Fruit fly (Drosophila melanogaster) whole organism, prepupa: ENCODE results near the gene APP-BP1.

Experiments
- Blimp-1 ChIP-seq: fragments of 200-800 bp; sonication (Bioruptor generic); optimal IDR thresholded peaks from 3 replicates; lab custom pipeline; 2017; ENCODE audit warnings: missing biosample characterization, missing genetic modification characterization, mild to moderate bottlenecking, moderate library complexity, missing genetic modification reagents
- CG10631 ChIP-seq: fragments of 200-800 bp; sonication (Bioruptor generic); optimal IDR thresholded peaks from 2 replicates; lab custom pipeline; 2016; ENCODE audit warnings: missing biosample characterization, missing genetic modification characterization
- CG10669 ChIP-seq: fragments of 200-800 bp; sonication (Bioruptor generic); optimal IDR thresholded peaks from 3 replicates; lab custom pipeline; 2018; ENCODE audit warnings: missing biosample characterization, mild to moderate bottlenecking, missing genetic modification characterization, moderate library complexity
- CG11294 ChIP-seq: fragments of 200-800 bp; sonication (Bioruptor generic); IDR thresholded peaks from 2 replicates; pipeline ENCODE4 v1.3.6; 2022; ENCODE audit warnings: missing biosample characterization, missing genetic modification characterization
- CG11762 ChIP-seq: fragments of 200-800 bp; sonication (Bioruptor generic); optimal IDR thresholded peaks from 3 replicates; lab custom pipeline; 2016; ENCODE audit warnings: missing biosample characterization, missing genetic modification characterization; ENCODE audit not compliant: insufficient read depth
- CG15336 ChIP-seq: fragments of 200-800 bp; sonication (Bioruptor generic); IDR thresholded peaks from 2 replicates; pipeline ENCODE4 v1.3.6; 2022; ENCODE audit warnings: missing biosample characterization, missing genetic modification characterization
- CG16779 ChIP-seq: fragments of 200-800 bp; sonication (Bioruptor generic); optimal IDR thresholded peaks from 3 replicates; lab custom pipeline; 2017; ENCODE audit warnings: missing biosample characterization, mild to moderate bottlenecking, missing genetic modification characterization
- CG3032 ChIP-seq: fragments of 200-800 bp; optimal IDR thresholded peaks from 2 replicates; lab custom pipeline; 2019; ENCODE audit warnings: missing biosample characterization, mild to moderate bottlenecking, missing genetic modification characterization, moderate library complexity
- CG31627 ChIP-seq: fragments of 200-800 bp; sonication (Bioruptor generic); optimal IDR thresholded peaks from 3 replicates; lab custom pipeline; 2016; ENCODE audit warnings: missing biosample characterization, missing genetic modification characterization
- CG34406 ChIP-seq: fragments of 200-800 bp; sonication (Bioruptor generic); optimal IDR thresholded peaks from 3 replicates; lab custom pipeline; 2016; ENCODE audit warnings: missing biosample characterization, missing genetic modification characterization
- CG4318 ChIP-seq: fragments of 200-800 bp; sonication (Bioruptor generic); optimal IDR thresholded peaks from 3 replicates; lab custom pipeline; 2017; ENCODE audit warnings: missing biosample characterization, mild to moderate bottlenecking, missing genetic modification characterization
- CG6792 ChIP-seq: fragments of 200-800 bp; sonication (Bioruptor generic); optimal IDR thresholded peaks from 3 replicates; lab custom pipeline; 2016; ENCODE audit warnings: missing biosample characterization, missing genetic modification characterization
- CG6854 ChIP-seq: fragments of 200-800 bp; sonication (Bioruptor generic); optimal IDR thresholded peaks from 2 replicates; lab custom pipeline; 2017; ENCODE audit warnings: missing biosample characterization, mild to moderate bottlenecking, missing genetic modification characterization
- CG7368 ChIP-seq: fragments of 200-800 bp; sonication (Bioruptor generic); optimal IDR thresholded peaks from 3 replicates; lab custom pipeline; 2016; ENCODE audit warnings: missing biosample characterization, missing genetic modification characterization
- CG8119 ChIP-seq: fragments of 200-800 bp; sonication (Bioruptor generic); IDR thresholded peaks from 3 replicates; pipeline ENCODE4 v1.3.6; 2022; ENCODE audit warnings: missing biosample characterization, missing genetic modification characterization
- CG8319 ChIP-seq: fragments of 200-800 bp; sonication (Bioruptor generic); optimal IDR thresholded peaks from 3 replicates; lab custom pipeline; 2016; ENCODE audit warnings: missing biosample characterization, missing genetic modification characterization
- CG8632 ChIP-seq: fragments of 200-800 bp; sonication (Bioruptor generic); optimal IDR thresholded peaks from 3 replicates; lab custom pipeline; 2016; ENCODE audit warnings: missing biosample characterization, missing genetic modification characterization
- CG9139 ChIP-seq: fragments of 200-800 bp; sonication (Bioruptor generic); optimal IDR thresholded peaks from 3 replicates; lab custom pipeline; 2017; ENCODE audit warnings: missing biosample characterization, mild to moderate bottlenecking, missing genetic modification characterization
- Eip75B ChIP-seq: fragments of 200-800 bp; sonication (Bioruptor generic); optimal IDR thresholded peaks from 3 replicates; lab custom pipeline; 2016; ENCODE audit warnings: missing biosample characterization, missing genetic modification characterization
- Eip93F ChIP-seq: fragments of 200-800 bp; sonication (Bioruptor generic); optimal IDR thresholded peaks from 2 replicates; lab custom pipeline; 2016; ENCODE audit warnings: missing biosample characterization, mild to moderate bottlenecking, missing genetic modification characterization
- Gug ChIP-seq: fragments of 200-800 bp; sonication (Bioruptor generic); IDR thresholded peaks from 2 replicates; pipeline ENCODE4 v1.3.6; 2022; ENCODE audit warnings: missing biosample characterization, missing genetic modification characterization
- Hr38 ChIP-seq: sonication (Bioruptor generic); optimal IDR thresholded peaks from 2 replicates; lab custom pipeline; 2016; ENCODE audit warnings: missing biosample characterization, missing genetic modification characterization
- OdsH ChIP-seq: fragments of 200-800 bp; sonication (Bioruptor generic); optimal IDR thresholded peaks from 3 replicates; lab custom pipeline; 2016; ENCODE audit warnings: missing biosample characterization, missing genetic modification characterization
- Smox ChIP-seq: fragments of 200-800 bp; sonication (Bioruptor generic); optimal IDR thresholded peaks from 3 replicates; lab custom pipeline; 2016; ENCODE audit warnings: missing biosample characterization, missing genetic modification characterization
- Sox102F ChIP-seq: fragments of 200-800 bp; sonication (Bioruptor generic); optimal IDR thresholded peaks from 2 replicates; lab custom pipeline; 2016; ENCODE audit warnings: missing biosample characterization, mild to moderate bottlenecking, missing genetic modification characterization
- Sox14 ChIP-seq: fragments of 200-800 bp; sonication (Bioruptor generic); optimal IDR thresholded peaks from 3 replicates; lab custom pipeline; 2016; ENCODE audit warnings: missing biosample characterization, missing genetic modification characterization
- Sox15 ChIP-seq: fragments of 200-800 bp; sonication (Bioruptor generic); optimal IDR thresholded peaks from 3 replicates; lab custom pipeline; 2016; ENCODE audit warnings: missing biosample characterization, missing genetic modification characterization
- achi ChIP-seq: fragments of 200-800 bp; sonication (Bioruptor generic); optimal IDR thresholded peaks from 3 replicates; lab custom pipeline; 2016; ENCODE audit warnings: missing biosample characterization, missing genetic modification characterization
- cyc ChIP-seq: fragments of 200-800 bp; sonication (Bioruptor generic); optimal IDR thresholded peaks from 3 replicates; lab custom pipeline; 2016; ENCODE audit warnings: missing biosample characterization, missing genetic modification characterization
- dac ChIP-seq: fragments of 200-800 bp; sonication (Bioruptor generic); optimal IDR thresholded peaks from 2 replicates; lab custom pipeline; 2017; ENCODE audit warnings: missing biosample characterization, mild to moderate bottlenecking, missing genetic modification characterization
- dsx ChIP-seq: fragments of 200-800 bp; optimal IDR thresholded peaks from 3 replicates; lab custom pipeline; 2019; ENCODE audit warnings: missing biosample characterization, mild to moderate bottlenecking, missing genetic modification characterization, moderate library complexity; ENCODE audit not compliant: poor library complexity, severe bottlenecking
- eg ChIP-seq: fragments of 200-800 bp; sonication (Bioruptor generic); IDR thresholded peaks from 3 replicates; pipeline ENCODE4 v1.3.6; 2022; ENCODE audit warnings: missing biosample characterization, missing genetic modification characterization
- esn ChIP-seq: fragments of 200-800 bp; sonication (Bioruptor generic); optimal IDR thresholded peaks from 2 replicates; lab custom pipeline; 2016; ENCODE audit warnings: missing biosample characterization, mild to moderate bottlenecking, missing genetic modification characterization, moderate library complexity
- fd59A ChIP-seq: fragments of 200-800 bp; sonication (Bioruptor generic); optimal IDR thresholded peaks from 2 replicates; lab custom pipeline; 2017; ENCODE audit warnings: missing biosample characterization, mild to moderate bottlenecking, missing genetic modification characterization, missing genetic modification reagents
- fd85E ChIP-seq: fragments of 200-800 bp; sonication (Bioruptor generic); optimal IDR thresholded peaks from 3 replicates; lab custom pipeline; 2016; ENCODE audit warnings: missing biosample characterization, missing genetic modification characterization
- fkh ChIP-seq: fragments of 200-800 bp; sonication (Bioruptor generic); optimal IDR thresholded peaks from 3 replicates; lab custom pipeline; 2017; ENCODE audit warnings: missing biosample characterization, mild to moderate bottlenecking, missing genetic modification characterization, moderate library complexity
- lz ChIP-seq: fragments of 200-800 bp; sonication (Bioruptor generic); optimal IDR thresholded peaks from 3 replicates; lab custom pipeline; 2016; ENCODE audit warnings: missing biosample characterization, missing genetic modification characterization
- pdm3 ChIP-seq: fragments of 200-800 bp; sonication (Bioruptor generic); optimal IDR thresholded peaks from 3 replicates; lab custom pipeline; 2016; ENCODE audit warnings: missing biosample characterization, missing genetic modification characterization
- salr ChIP-seq, 2 experiments: fragments of 200-800 bp; sonication (Bioruptor generic); optimal IDR thresholded peaks; 3 replicates each; lab custom pipeline; 2016 to 2018; ENCODE audit warnings: missing biosample characterization in 2 of 2, missing genetic modification characterization in 2 of 2, mild to moderate bottlenecking in 1 of 2
- spab ChIP-seq: fragments of 200-800 bp; sonication (Bioruptor generic); optimal IDR thresholded peaks from 2 replicates; lab custom pipeline; 2017; ENCODE audit warnings: missing biosample characterization, mild to moderate bottlenecking, missing genetic modification characterization, missing genetic modification reagents
- svp ChIP-seq: fragments of 200-800 bp; sonication (Bioruptor generic); peaks from one replicate; lab custom pipeline; 2016; ENCODE audit warnings: missing biosample characterization, missing genetic modification characterization
- vri ChIP-seq: fragments of 200-800 bp; sonication (Bioruptor generic); optimal IDR thresholded peaks from 3 replicates; lab custom pipeline; 2016; ENCODE audit warnings: missing biosample characterization, mild to moderate bottlenecking, missing genetic modification characterization

The APP-BP1 gene

DNA sequence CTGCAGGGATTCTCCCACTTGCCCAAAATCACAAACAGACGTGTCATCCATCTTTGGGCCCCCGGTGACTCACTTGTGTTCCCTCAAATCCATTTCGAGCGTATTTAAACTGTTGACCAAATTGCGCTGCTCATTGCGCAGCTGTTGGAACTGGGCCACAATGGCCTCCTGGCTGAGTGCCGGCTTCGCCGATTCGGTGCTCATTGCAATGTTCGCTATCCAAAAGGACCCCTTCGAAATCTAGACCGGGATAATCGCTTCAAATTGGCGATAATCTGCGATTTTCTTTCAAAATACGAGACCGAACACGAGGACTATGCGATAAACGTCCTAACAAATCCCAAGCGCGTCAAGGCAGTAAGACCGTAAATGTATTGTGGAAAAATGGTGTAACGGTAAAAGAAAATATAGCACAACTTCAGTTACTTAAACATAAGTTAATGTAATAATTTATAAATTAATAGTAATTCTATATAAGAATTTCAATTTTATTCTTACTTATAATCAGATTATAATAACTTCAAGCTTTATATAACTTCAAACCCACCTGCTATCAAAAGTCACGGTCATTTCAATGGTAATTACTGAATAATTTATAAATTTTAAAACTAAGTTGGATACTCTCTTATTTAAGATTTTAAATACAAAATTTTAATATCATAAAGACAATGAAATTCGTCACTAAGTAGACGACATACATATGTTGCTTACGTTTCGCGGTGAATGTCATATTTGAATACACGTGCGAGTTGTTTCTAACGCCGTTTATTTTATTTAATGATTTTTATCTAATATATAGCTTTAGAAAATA, 24.0 kb upstream of the APP-BP1 start, which contains the start of the genes Pfdn2 and Noc1:
Gene Pfdn2 (minus strand): TSS at position 346 of the 811 bp plus-strand sequence.
Gene Noc1 (plus strand): TSS at position 727 of the 811 bp plus-strand sequence.
- TF ChIP-seq CG6854 (peak; percentile 20), vri (no peak), CG4318 (GFP tag; lab: Kevin White, UChicago) (no peak), esn (peak; percentile 62), CG11294 (GFP tag; lab: Robert Waterston, UW) (peak; percentile 50; the same call in 1 of the 2 replicates), lz (peak; percentile 38), dac (GFP tag; lab: Kevin White, UChicago) (no peak), OdsH (GFP tag; lab: Kevin White, UChicago) (no peak), fd85E (GFP tag; lab: Kevin White, UChicago) (no peak), fd59A (GFP tag; lab: Kevin White, UChicago) (no peak), CG31627 (peak; percentile 51), svp (no peak), CG16779 (tag; lab: Kevin White, UChicago) (no peak), Gug (peak; percentile 30; the same call in 1 of the 2 replicates), Hr38 (GFP tag; lab: Kevin White, UChicago) (no peak), CG10631 (GFP tag; lab: Kevin White, UChicago) (peak; percentile 73), CG3032 (tag; lab: Kevin White, UChicago) (peak; percentile 31), CG8319 (GFP tag; lab: Kevin White, UChicago) (peak; percentile 2), pdm3 (GFP tag; lab: Kevin White, UChicago) (no peak), CG15336 (GFP tag; lab: Robert Waterston, UW) (0 out of 2 replicates have a peak, but pooled peaks have one; percentile 7)

DNA sequence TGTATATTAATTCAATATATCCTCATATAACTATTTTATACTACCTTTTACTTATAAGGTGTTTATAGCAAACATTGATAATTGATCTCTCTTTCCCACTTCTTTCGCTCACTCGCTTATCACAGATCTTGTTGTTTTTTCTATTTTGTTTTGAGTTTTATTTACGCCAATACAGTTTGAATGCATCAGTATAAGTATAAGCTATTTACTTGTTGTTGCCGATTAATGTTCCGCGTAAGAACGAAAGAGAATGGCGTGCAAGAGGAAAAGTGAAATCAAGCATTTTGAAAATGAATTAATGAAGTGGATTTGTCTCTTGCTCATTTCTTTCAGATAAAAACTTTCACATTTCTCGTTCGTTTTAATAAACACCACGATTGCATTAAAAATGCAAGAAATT, 14.6 kb upstream of the APP-BP1 start:
- TF ChIP-seq Blimp-1, result peak; percentile 51
- TF ChIP-seq spab (GFP tag; lab: Kevin White, UChicago), result no peak
- TF ChIP-seq CG8119, result peak; percentile 24; the same call in 1 of the 3 replicates
- TF ChIP-seq fkh (GFP tag; lab: Kevin White, UChicago), result no peak
- TF ChIP-seq CG10631 (GFP tag; lab: Kevin White, UChicago), result no peak

DNA sequence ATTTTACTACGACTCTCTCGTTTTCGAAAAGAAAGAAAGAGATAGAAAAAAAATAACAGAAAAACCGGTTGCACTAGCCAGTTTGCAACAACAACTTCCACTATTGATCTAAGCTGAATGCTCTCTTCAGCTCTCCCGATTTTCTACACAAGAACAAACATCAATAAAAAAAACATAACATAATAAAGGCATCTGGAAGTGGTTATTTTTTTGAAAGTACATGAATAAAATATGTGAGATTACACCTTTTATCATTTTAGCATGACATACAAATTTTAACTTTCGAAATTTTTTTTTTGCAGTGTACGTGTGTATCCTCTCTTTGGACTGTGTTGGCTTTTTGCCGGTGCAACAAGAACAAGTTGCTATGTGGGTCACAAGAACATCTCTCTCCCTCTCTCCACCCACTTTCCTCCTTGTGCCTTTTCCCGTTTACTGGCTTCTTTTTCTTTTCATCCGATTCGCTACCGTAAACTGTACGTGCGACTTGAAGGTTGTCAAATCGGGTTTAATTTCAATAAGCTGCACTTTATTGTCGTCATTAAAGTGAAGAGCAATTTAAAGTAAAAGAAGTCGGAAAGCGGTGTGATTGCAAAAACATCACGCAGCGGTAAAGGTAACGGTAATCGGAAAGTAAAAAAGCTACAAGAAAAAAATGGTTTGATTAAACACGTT, 13.5 kb upstream of the APP-BP1 start:
- peak; percentile 98 for TF ChIP-seq OdsH (GFP tag; lab: Kevin White, UChicago)
- peak; percentile 83 for TF ChIP-seq fd85E (GFP tag; lab: Kevin White, UChicago)
- TF ChIP-seq Sox14, result peak; percentile 98
- peak; percentile 96 for TF ChIP-seq CG7368 (GFP tag; lab: Kevin White, UChicago)
- no peak for TF ChIP-seq Eip93F (GFP tag; lab: Kevin White, UChicago)
- peak; percentile 92 for TF ChIP-seq esn
- peak; percentile 85 for TF ChIP-seq CG8319 (GFP tag; lab: Kevin White, UChicago)
- peak; percentile 98 for TF ChIP-seq CG10631 (GFP tag; lab: Kevin White, UChicago)
- peak; percentile 90 for TF ChIP-seq cyc
- TF ChIP-seq Smox (GFP tag; lab: Kevin White, UChicago), result no peak
- peak; percentile 96 for TF ChIP-seq CG10669
- TF ChIP-seq Blimp-1, result peak; percentile 68
- peak; percentile 100 for TF ChIP-seq eg (GFP tag; lab: Robert Waterston, UW)
- peak; percentile 95 for TF ChIP-seq CG16779 (tag; lab: Kevin White, UChicago)
- TF ChIP-seq achi (GFP tag; lab: Kevin White, UChicago), result peak; percentile 98
- TF ChIP-seq CG15336 (GFP tag; lab: Robert Waterston, UW), result peak; percentile 100
- peak; percentile 95 for TF ChIP-seq spab (GFP tag; lab: Kevin White, UChicago)
- TF ChIP-seq fd59A (GFP tag; lab: Kevin White, UChicago), result peak; percentile 96
- TF ChIP-seq CG6792, result peak; percentile 94
- peak; percentile 95 for TF ChIP-seq fkh (GFP tag; lab: Kevin White, UChicago)
- TF ChIP-seq Gug, result peak; percentile 99
- peak; percentile 97 for TF ChIP-seq CG11762 (GFP tag; lab: Kevin White, UChicago)
- peak; percentile 66 for TF ChIP-seq CG6854
- TF ChIP-seq CG4318 (GFP tag; lab: Kevin White, UChicago), result peak; percentile 96
- peak; percentile 94 for TF ChIP-seq CG34406 (GFP tag; lab: Kevin White, UChicago)
- peak; percentile 80 for TF ChIP-seq Sox15 (GFP tag; lab: Kevin White, UChicago)
- TF ChIP-seq Eip75B (GFP tag; lab: Kevin White, UChicago), result peak; percentile 99
- peak; percentile 87 for TF ChIP-seq Sox102F
- peak; percentile 94 to 99 for TF ChIP-seq salr (GFP tag; optimal IDR thresholded peaks at IDR 0.05; lab: Kevin White, UChicago)
- peak; percentile 93 for TF ChIP-seq CG8632 (GFP tag; lab: Kevin White, UChicago)
- TF ChIP-seq svp, result no peak
- peak; percentile 93 for TF ChIP-seq CG9139
- peak; percentile 96 for TF ChIP-seq dsx (GFP tag; lab: Kevin White, UChicago)
- peak; percentile 99 for TF ChIP-seq CG11294 (GFP tag; lab: Robert Waterston, UW)
